Worm (Caenorhabditis elegans) whole organism, L1 larva: ENCODE measurements around the gene T28C6.3.

ENCODE experiments used
- C16A3.4 ChIP-seq: fragments of 150-350 bp; optimal IDR thresholded peaks from 2 replicates; lab custom pipeline; 2014; ENCODE audit warnings: missing biosample characterization, missing genetic modification characterization
- F16B12.6 ChIP-seq: fragments of 150-350 bp; optimal IDR thresholded peaks from 2 replicates; lab custom pipeline; 2014; ENCODE audit warnings: missing biosample characterization, missing genetic modification characterization
- alr-1 ChIP-seq: fragments of 200-800 bp; sonication (Bioruptor generic); optimal IDR thresholded peaks from 2 replicates; lab custom pipeline; 2018; ENCODE audit warnings: borderline replicate concordance, mild to moderate bottlenecking, missing genetic modification characterization, missing compliant biosample characterization
- blmp-1 ChIP-seq: fragments of 150-350 bp; optimal IDR thresholded peaks from 2 replicates; lab custom pipeline; 2014; ENCODE audit warnings: missing biosample characterization, missing genetic modification characterization
- ceh-63 ChIP-seq: fragments of 200-800 bp; sonication (Bioruptor generic); optimal IDR thresholded peaks from 2 replicates; lab custom pipeline; 2018; ENCODE audit warnings: mild to moderate bottlenecking, missing genetic modification characterization, missing compliant biosample characterization
- ceh-8 ChIP-seq: fragments of 200-800 bp; sonication (Bioruptor generic); optimal IDR thresholded peaks from 2 replicates; lab custom pipeline; 2018; ENCODE audit warnings: mild to moderate bottlenecking, missing genetic modification characterization, moderate library complexity, missing compliant biosample characterization
- ceh-82 ChIP-seq, 3 experiments: fragments of 150-350 bp in 1 of 3; sonication (generic microtip) in 2 of 3; optimal IDR thresholded peaks; 2 replicates each; lab custom pipeline; 2014 to 2017; ENCODE audit warnings: missing biosample characterization in 3 of 3, missing genetic modification characterization in 3 of 3
- ceh-88 ChIP-seq: fragments of 200-800 bp; sonication (Bioruptor generic); IDR thresholded peaks from 2 replicates; pipeline ENCODE4 v1.3.6; 2022; ENCODE audit warnings: missing genetic modification characterization, missing compliant biosample characterization
- ceh-90 ChIP-seq: sonication (generic microtip); optimal IDR thresholded peaks from 2 replicates; lab custom pipeline; 2016; ENCODE audit warnings: missing genetic modification characterization, missing compliant biosample characterization
- ces-1 ChIP-seq: fragments of 150-350 bp; optimal IDR thresholded peaks from 2 replicates; lab custom pipeline; 2014; ENCODE audit warnings: missing biosample characterization, missing genetic modification reagents, missing genetic modification characterization
- dpl-1 ChIP-seq, 3 experiments: fragments of 150-350 bp in 2 of 3; sonication (generic microtip) in 1 of 3; optimal IDR thresholded peaks; 2 replicates each; lab custom pipeline; 2014 to 2017; ENCODE audit warnings: missing biosample characterization in 3 of 3, missing genetic modification characterization in 3 of 3, missing genetic modification reagents in 3 of 3
- efl-3 ChIP-seq: fragments of 200-800 bp; sonication (Bioruptor generic); optimal IDR thresholded peaks from 2 replicates; lab custom pipeline; 2018; ENCODE audit warnings: mild to moderate bottlenecking, missing genetic modification characterization, missing compliant biosample characterization
- egl-13 ChIP-seq: sonication (generic microtip); optimal IDR thresholded peaks from 2 replicates; lab custom pipeline; 2016; ENCODE audit warnings: missing genotype, missing genetic modification reagents, missing genetic modification characterization, missing compliant biosample characterization
- elt-2 ChIP-seq: sonication (generic microtip); optimal IDR thresholded peaks from 2 replicates; lab custom pipeline; 2016; ENCODE audit warnings: missing genetic modification characterization, mild to moderate bottlenecking, inconsistent platforms, missing compliant biosample characterization, missing genetic modification reagents
- elt-3 ChIP-seq, 6 experiments: fragments of 150-350 bp in 1 of 6; sonication (generic microtip); optimal IDR thresholded peaks; 2 replicates each; lab custom pipeline; 2017 to 2018; ENCODE audit warnings: missing biosample characterization in 6 of 6, missing genetic modification characterization in 6 of 6, inconsistent platforms in 1 of 6
- ets-5 ChIP-seq: fragments of 200-800 bp; sonication (Bioruptor generic); IDR thresholded peaks from 2 replicates; pipeline ENCODE4 v1.3.6; 2022; ENCODE audit warnings: missing genetic modification characterization, missing compliant biosample characterization
- fkh-10 ChIP-seq: sonication (generic microtip); optimal IDR thresholded peaks from 2 replicates; lab custom pipeline; 2017; ENCODE audit warnings: missing biosample characterization, missing genetic modification reagents, missing genetic modification characterization
- fkh-4 ChIP-seq: sonication (generic microtip); optimal IDR thresholded peaks from 2 replicates; lab custom pipeline; 2016; ENCODE audit warnings: missing compliant biosample characterization, missing genetic modification characterization, borderline replicate concordance
- grh-1 ChIP-seq: fragments of 200-800 bp; sonication (Bioruptor generic); IDR thresholded peaks from 2 replicates; pipeline ENCODE4 v1.3.6; 2022; ENCODE audit warnings: missing genetic modification reagents, missing genetic modification characterization, missing compliant biosample characterization
- hlh-17 ChIP-seq: fragments of 200-800 bp; sonication (Bioruptor generic); optimal IDR thresholded peaks from 2 replicates; lab custom pipeline; 2018; ENCODE audit warnings: missing genetic modification characterization, mild to moderate bottlenecking, missing compliant biosample characterization, moderate library complexity, borderline replicate concordance
- hlh-4 ChIP-seq: sonication (generic microtip); optimal IDR thresholded peaks from 2 replicates; lab custom pipeline; 2016; ENCODE audit warnings: mild to moderate bottlenecking, missing genetic modification characterization, missing compliant biosample characterization
- irx-1 ChIP-seq: sonication (generic microtip); optimal IDR thresholded peaks from 2 replicates; lab custom pipeline; 2016; ENCODE audit warnings: missing genetic modification characterization, missing compliant biosample characterization
- jun-1 ChIP-seq: fragments of 150-350 bp; optimal IDR thresholded peaks from 2 replicates; lab custom pipeline; 2014; ENCODE audit warnings: missing biosample characterization, missing genetic modification reagents, missing genetic modification characterization
- lin-13 ChIP-seq: fragments of 150-350 bp; optimal IDR thresholded peaks from 2 replicates; lab custom pipeline; 2014; ENCODE audit warnings: missing biosample characterization, missing genetic modification reagents, missing genetic modification characterization
- lin-15B ChIP-seq: fragments of 150-350 bp; sonication (generic microtip); optimal IDR thresholded peaks from 3 replicates; lab custom pipeline; 2014; ENCODE audit warnings: missing biosample characterization, missing genetic modification characterization
- lin-35 ChIP-seq, 2 experiments: fragments of 150-350 bp; optimal IDR thresholded peaks; 2 replicates each; lab custom pipeline; 2014; ENCODE audit warnings: missing biosample characterization in 2 of 2, missing genetic modification characterization in 2 of 2, missing genetic modification reagents in 2 of 2
- lin-39 ChIP-seq: fragments of 150-350 bp; optimal IDR thresholded peaks from 2 replicates; lab custom pipeline; 2014; ENCODE audit warnings: missing biosample characterization, missing genetic modification reagents, missing genetic modification characterization
- mab-9 ChIP-seq: fragments of 200-800 bp; sonication (Bioruptor generic); IDR thresholded peaks from 2 replicates; pipeline ENCODE4 v1.3.6; 2022; ENCODE audit warnings: missing genetic modification reagents, missing genetic modification characterization, missing compliant biosample characterization
- mdl-1 ChIP-seq, 2 experiments: fragments of 150-350 bp; optimal IDR thresholded peaks; 2 replicates each; lab custom pipeline; 2014 to 2017; ENCODE audit warnings: missing biosample characterization in 2 of 2, missing genetic modification characterization in 2 of 2, inconsistent platforms in 1 of 2
- mep-1 ChIP-seq: fragments of 150-350 bp; optimal IDR thresholded peaks from 2 replicates; lab custom pipeline; 2014; ENCODE audit warnings: missing biosample characterization, missing genetic modification characterization
- nhr-11 ChIP-seq: fragments of 150-350 bp; optimal IDR thresholded peaks from 2 replicates; lab custom pipeline; 2014; ENCODE audit warnings: missing biosample characterization, missing genetic modification characterization
- nhr-19 ChIP-seq: fragments of 200-800 bp; sonication (Bioruptor generic); conservative IDR thresholded peaks from 2 replicates; pipeline ENCODE4 v1.3.6; 2022; ENCODE audit warnings: missing genetic modification characterization, missing compliant biosample characterization
- nhr-20 ChIP-seq: sonication (generic microtip); optimal IDR thresholded peaks from 2 replicates; lab custom pipeline; 2016; ENCODE audit warnings: mild to moderate bottlenecking, missing genetic modification characterization, missing compliant biosample characterization
- nhr-237 ChIP-seq: fragments of 150-350 bp; optimal IDR thresholded peaks from 2 replicates; lab custom pipeline; 2014; ENCODE audit warnings: missing biosample characterization, missing genetic modification characterization
- nhr-47 ChIP-seq: sonication (generic microtip); optimal IDR thresholded peaks from 2 replicates; lab custom pipeline; 2016; ENCODE audit warnings: mild to moderate bottlenecking, missing genetic modification characterization, moderate library complexity, missing compliant biosample characterization
- nhr-71 ChIP-seq: sonication (generic microtip); optimal IDR thresholded peaks from 2 replicates; lab custom pipeline; 2016; ENCODE audit warnings: mild to moderate bottlenecking, missing genetic modification characterization, moderate library complexity, missing compliant biosample characterization
- nhr-85 ChIP-seq: sonication (generic microtip); peaks from one replicate; lab custom pipeline; 2016; ENCODE audit warnings: missing genetic modification characterization, inconsistent platforms, missing compliant biosample characterization
- pqm-1 ChIP-seq: sonication (generic microtip); optimal IDR thresholded peaks from 3 replicates; lab custom pipeline; 2017; ENCODE audit warnings: missing biosample characterization, missing genetic modification characterization
- rnt-1 ChIP-seq: sonication (generic microtip); optimal IDR thresholded peaks from 2 replicates; lab custom pipeline; 2016; ENCODE audit warnings: mild to moderate bottlenecking, missing genetic modification characterization, moderate library complexity, missing compliant biosample characterization
- skn-1 ChIP-seq: fragments of 150-350 bp; optimal IDR thresholded peaks from 2 replicates; lab custom pipeline; 2014; ENCODE audit warnings: missing biosample characterization, missing genetic modification characterization
- snu-23 ChIP-seq: sonication (generic microtip); optimal IDR thresholded peaks from 2 replicates; lab custom pipeline; 2016; ENCODE audit warnings: missing genetic modification characterization, missing compliant biosample characterization
- sox-4 ChIP-seq: sonication (generic microtip); optimal IDR thresholded peaks from 2 replicates; lab custom pipeline; 2016; ENCODE audit warnings: missing genetic modification characterization, missing compliant biosample characterization
- sptf-1 ChIP-seq: fragments of 150-350 bp; optimal IDR thresholded peaks from 2 replicates; lab custom pipeline; 2014; ENCODE audit warnings: missing biosample characterization, missing genetic modification characterization
- sup-37 ChIP-seq: fragments of 200-800 bp; sonication (Bioruptor generic); optimal IDR thresholded peaks from 2 replicates; lab custom pipeline; 2018; ENCODE audit warnings: mild to moderate bottlenecking, missing genetic modification characterization, missing compliant biosample characterization
- tbx-2 ChIP-seq: sonication (generic microtip); optimal IDR thresholded peaks from 2 replicates; lab custom pipeline; 2016; ENCODE audit warnings: missing genetic modification characterization, missing compliant biosample characterization
- tlp-1 ChIP-seq: fragments of 150-350 bp; optimal IDR thresholded peaks from 2 replicates; lab custom pipeline; 2014; ENCODE audit warnings: missing biosample characterization, missing genetic modification characterization
- unc-130 ChIP-seq: fragments of 150-350 bp; optimal IDR thresholded peaks from 2 replicates; lab custom pipeline; 2017; ENCODE audit warnings: missing biosample characterization, missing genetic modification characterization, inconsistent platforms
- unc-30 ChIP-seq: sonication (generic microtip); optimal IDR thresholded peaks from 2 replicates; lab custom pipeline; 2017; ENCODE audit warnings: missing biosample characterization, missing genetic modification characterization
- unc-62 ChIP-seq: fragments of 150-350 bp; optimal IDR thresholded peaks from 2 replicates; lab custom pipeline; 2014; ENCODE audit warnings: missing biosample characterization, missing genetic modification reagents, missing genetic modification characterization
- unc-86 ChIP-seq: sonication (generic microtip); optimal IDR thresholded peaks from 2 replicates; lab custom pipeline; 2016; ENCODE audit warnings: missing genetic modification characterization, missing compliant biosample characterization
- unc-98 ChIP-seq: fragments of 200-800 bp; sonication (Bioruptor generic); IDR thresholded peaks from 2 replicates; pipeline ENCODE4 v1.3.6; 2022; ENCODE audit warnings: missing genetic modification characterization, missing compliant biosample characterization
- xbp-1 ChIP-seq: sonication (generic microtip); optimal IDR thresholded peaks from 2 replicates; lab custom pipeline; 2016; ENCODE audit warnings: missing genetic modification characterization, missing compliant biosample characterization
- zag-1 ChIP-seq: fragments of 150-350 bp; optimal IDR thresholded peaks from 2 replicates; lab custom pipeline; 2014; ENCODE audit warnings: missing biosample characterization, missing genetic modification characterization
- ztf-4 ChIP-seq: fragments of 150-350 bp; optimal IDR thresholded peaks from 2 replicates; lab custom pipeline; 2014; ENCODE audit warnings: missing biosample characterization, missing genetic modification characterization

The T28C6.3 gene

ce11 chrIV:8782172-8782571 lies 38.0 kb upstream of the T28C6.3 start (continued):
- TF ChIP-seq unc-62 (GFP tag; lab: Kevin White, UChicago) (no peak), ceh-82 (tag; optimal IDR thresholded peaks at IDR 0.05; lab: Kevin White, UChicago) (peak; percentile 7 to 70 (median 18)), dpl-1 (GFP tag; optimal IDR thresholded peaks at IDR 0.05; lab: Kevin White, UChicago) (peak; percentile 40 to 59 (median 53)), ceh-90 (no peak), blmp-1 (peak; percentile 95), lin-39 (tag; lab: Kevin White, UChicago) (no peak), ceh-8 (GFP tag; lab: Kevin White, UChicago) (no peak), ets-5 (GFP tag; lab: Robert Waterston, UW) (no peak), mab-9 (GFP tag; lab: Robert Waterston, UW) (no peak), unc-130 (no peak), lin-35 (GFP tag; optimal IDR thresholded peaks at IDR 0.05; lab: Kevin White, UChicago) (peak; percentile 52 to 83), tbx-2 (tag; lab: Kevin White, UChicago) (peak; percentile 58), grh-1 (no peak), lin-15B (tag; lab: Kevin White, UChicago) (no peak), egl-13 (tag; lab: Kevin White, UChicago) (no peak), snu-23 (GFP tag; lab: Kevin White, UChicago) (peak; percentile 84), F16B12.6 (tag; lab: Kevin White, UChicago) (no peak), ces-1 (GFP tag; lab: Kevin White, UChicago) (no peak), unc-98 (GFP tag; lab: Robert Waterston, UW) (no peak), nhr-85 (peak; percentile 99), elt-3 (tag; optimal IDR thresholded peaks at IDR 0.05; lab: Kevin White, UChicago) (peak in 2 of 6 experiments; percentile 35 to 56), nhr-19 (GFP tag; lab: Robert Waterston, UW) (peak; percentile 62), fkh-4 (tag; lab: Kevin White, UChicago) (no peak), unc-30 (tag; lab: Kevin White, UChicago) (no peak), nhr-11 (no peak), skn-1 (tag; lab: Kevin White, UChicago) (peak; percentile 49), lin-13 (GFP tag; lab: Kevin White, UChicago) (peak; percentile 39), xbp-1 (peak; percentile 61), zag-1 (no peak), hlh-4 (tag; lab: Kevin White, UChicago) (no peak), elt-2 (tag; lab: Kevin White, UChicago) (peak; percentile 43), sptf-1 (tag; lab: Kevin White, UChicago) (no peak), ceh-63 (GFP tag; lab: Kevin White, UChicago) (no peak), fkh-10 (no peak), nhr-20 (tag; lab: Kevin White, UChicago) (peak; percentile 81), efl-3 (no peak), C16A3.4 (tag; lab: Kevin White, UChicago) (peak; percentile 83), irx-1 (tag; lab: Kevin White, UChicago) (peak; percentile 62), sox-4 (tag; lab: Kevin White, UChicago) (no peak), rnt-1 (tag; lab: Kevin White, UChicago) (peak; percentile 62), hlh-17 (GFP tag; lab: Kevin White, UChicago) (no peak), pqm-1 (tag; lab: Kevin White, UChicago) (no peak), alr-1 (tag; lab: Kevin White, UChicago) (no peak), sup-37 (GFP tag; lab: Kevin White, UChicago) (no peak), ceh-88 (no peak), jun-1 (tag; lab: Kevin White, UChicago) (peak; percentile 75), nhr-237 (tag; lab: Kevin White, UChicago) (peak; percentile 32), unc-86 (peak; percentile 49), tlp-1 (no peak), nhr-71 (tag; lab: Kevin White, UChicago) (peak; percentile 86), ztf-4 (tag; lab: Kevin White, UChicago) (peak; percentile 47), mdl-1 (tag; optimal IDR thresholded peaks at IDR 0.05; lab: Kevin White, UChicago) (peak in 1 of 2 experiments; percentile 85), mep-1 (tag; lab: Kevin White, UChicago) (peak; percentile 80), nhr-47 (tag; lab: Kevin White, UChicago) (peak; percentile 68)
